Comparison of ENCODE assay signal across 1 fruit fly cellular context in genomic region chr3L:16782218-16782763, dm6.
TF ChIP-seq lines count a peak whose summit lies in the region.

No protein-coding gene starts in this region.

TF ChIP-seq in whole organism, embryonic, 481 proteins besides CTCF, POLR2A, EP300 and RAD21 (continued from another document and continues in another):
- TF ChIP-seq Max (GFP tag; optimal IDR thresholded peaks at IDR 0.05; lab: Kevin White, UChicago) (peak; percentile 71), en (GFP tag; optimal IDR thresholded peaks at IDR 0.05; lab: Kevin White, UChicago) (peak; percentile 61), caup (GFP tag; optimal IDR thresholded peaks at IDR 0.05; lab: Kevin White, UChicago; ENCODE audit: severe bottlenecking) (peak; percentile 62), CG18476 (GFP tag; optimal IDR thresholded peaks at IDR 0.05; lab: Kevin White, UChicago) (peak; percentile 54), CG13624 (GFP tag; optimal IDR thresholded peaks at IDR 0.05; lab: Kevin White, UChicago) (peak; percentile 20), CG12744 (GFP tag; optimal IDR thresholded peaks at IDR 0.05; lab: Kevin White, UChicago) (peak; percentile 46), CG4730 (GFP tag; IDR thresholded peaks at IDR 0.05; lab: Robert Waterston, UW) (peak; percentile 74), nom (GFP tag; optimal IDR thresholded peaks at IDR 0.05; lab: Kevin White, UChicago) (peak; percentile 18), Vsx1 (GFP tag; optimal IDR thresholded peaks at IDR 0.05; lab: Kevin White, UChicago) (no peak), rib (GFP tag; IDR thresholded peaks at IDR 0.05; lab: Robert Waterston, UW) (0 out of 2 replicates have a peak, but pooled peaks have one; percentile 13), CG42726 (GFP tag; IDR thresholded peaks at IDR 0.05; lab: Robert Waterston, UW; ENCODE audit: partially characterized antibody) (no peak), CkIIα-i1 (GFP tag; IDR thresholded peaks at IDR 0.05; lab: Robert Waterston, UW) (no peak), Xrp1 (GFP tag; IDR thresholded peaks at IDR 0.05; lab: Robert Waterston, UW) (peak; percentile 81), CG10267 (tag; optimal IDR thresholded peaks at IDR 0.05; lab: Kevin White, UChicago) (peak; percentile 77), Tbp (GFP tag; optimal IDR thresholded peaks at IDR 0.05; lab: Kevin White, UChicago) (no peak), CG13123 (GFP tag; optimal IDR thresholded peaks at IDR 0.05; lab: Kevin White, UChicago) (no peak), Eip74EF (GFP tag; optimal IDR thresholded peaks at IDR 0.05; lab: Kevin White, UChicago) (no peak), Six4 (GFP tag; optimal IDR thresholded peaks at IDR 0.05; lab: Kevin White, UChicago) (peak; percentile 51), CG4328 (GFP tag; optimal IDR thresholded peaks at IDR 0.05; lab: Kevin White, UChicago) (no peak), CG12155 (GFP tag; optimal IDR thresholded peaks at IDR 0.05; lab: Kevin White, UChicago) (peak; percentile 55), wek (GFP tag; optimal IDR thresholded peaks at IDR 0.05; lab: Kevin White, UChicago) (peak; percentile 5), chn (GFP tag; optimal IDR thresholded peaks at IDR 0.05; lab: Kevin White, UChicago) (peak; percentile 55), CG43689 (GFP tag; IDR thresholded peaks at IDR 0.05; lab: Robert Waterston, UW) (no peak), Meics (GFP tag; optimal IDR thresholded peaks at IDR 0.05; lab: Kevin White, UChicago) (no peak), Ada2b (GFP tag; IDR thresholded peaks at IDR 0.05; lab: Robert Waterston, UW) (peak; percentile 82), dm (GFP tag; optimal IDR thresholded peaks at IDR 0.05; lab: Kevin White, UChicago) (no peak), ind (GFP tag; optimal IDR thresholded peaks at IDR 0.05; lab: Kevin White, UChicago) (peak; percentile 74), CG15269 (tag; optimal IDR thresholded peaks at IDR 0.05; lab: Kevin White, UChicago) (no peak), tgo (GFP tag; IDR thresholded peaks at IDR 0.05; lab: Robert Waterston, UW) (peak; percentile 66; the same call in 2 of the 3 replicates), oc (tag; optimal IDR thresholded peaks at IDR 0.05; lab: Kevin White, UChicago) (no peak), CG9609 (GFP tag; optimal IDR thresholded peaks at IDR 0.05; lab: Kevin White, UChicago) (peak; percentile 36), CG13296 (GFP tag; optimal IDR thresholded peaks at IDR 0.05; lab: Kevin White, UChicago) (peak; percentile 69), YL-1 (GFP tag; optimal IDR thresholded peaks at IDR 0.05; lab: Kevin White, UChicago) (no peak), CG4282 (GFP tag; optimal IDR thresholded peaks at IDR 0.05; lab: Kevin White, UChicago) (no peak), Hr78 (GFP tag; optimal IDR thresholded peaks at IDR 0.05; lab: Kevin White, UChicago) (no peak), kah (GFP tag; optimal IDR thresholded peaks at IDR 0.05; lab: Kevin White, UChicago) (peak; percentile 14), Poxn (GFP tag; IDR thresholded peaks at IDR 0.05; lab: Robert Waterston, UW) (no peak), CG10462 (GFP tag; optimal IDR thresholded peaks at IDR 0.05; lab: Kevin White, UChicago) (peak; percentile 35), fd3F (GFP tag; optimal IDR thresholded peaks at IDR 0.05; lab: Kevin White, UChicago) (peak; percentile 49), E2f1 (GFP tag; IDR thresholded peaks at IDR 0.05; lab: Robert Waterston, UW) (peak; percentile 59; the same call in 1 of the 2 replicates), Ssrp (tag; optimal IDR thresholded peaks at IDR 0.05; lab: Kevin White, UChicago) (peak; percentile 77), CG31365 (tag; optimal IDR thresholded peaks at IDR 0.05; lab: Kevin White, UChicago) (peak; percentile 26), aop (GFP tag; IDR thresholded peaks at IDR 0.05; lab: Robert Waterston, UW) (no peak), gsb (GFP tag; IDR thresholded peaks at IDR 0.05; lab: Robert Waterston, UW) (peak; percentile 56; the same call in 1 of the 2 replicates), ase (GFP tag; IDR thresholded peaks at IDR 0.05; lab: Robert Waterston, UW) (peak; percentile 56; the same call in 2 of the 3 replicates), CG32532 (GFP tag; IDR thresholded peaks at IDR 0.05; lab: Robert Waterston, UW) (peak; percentile 64; the same call in 1 of the 2 replicates), Taf1 (GFP tag; IDR thresholded peaks at IDR 0.05; lab: Robert Waterston, UW) (peak; percentile 38; the same call in 1 of the 2 replicates), sna (GFP tag; IDR thresholded peaks at IDR 0.05; lab: Robert Waterston, UW; ENCODE audit: partially characterized antibody) (no peak), esg (GFP tag; conservative IDR thresholded peaks at IDR 0.05; lab: Robert Waterston, UW) (peak; percentile 55), CG6791 (GFP tag; IDR thresholded peaks at IDR 0.05; lab: Robert Waterston, UW; ENCODE audit: partially characterized antibody) (0 out of 3 replicates have a peak, but pooled peaks have one; percentile 25), CG9797 (GFP tag; optimal IDR thresholded peaks at IDR 0.05; lab: Kevin White, UChicago) (no peak), wdn (GFP tag; IDR thresholded peaks at IDR 0.05; lab: Robert Waterston, UW) (no peak), Myb (GFP tag; optimal IDR thresholded peaks at IDR 0.05; lab: Kevin White, UChicago) (no peak), CG13424 (tag; optimal IDR thresholded peaks at IDR 0.05; lab: Kevin White, UChicago) (peak; percentile 65), croc (GFP tag; conservative IDR thresholded peaks at IDR 0.05; lab: Robert Waterston, UW) (peak; percentile 58; the same call in 2 of the 3 replicates), sim (GFP tag; IDR thresholded peaks at IDR 0.05; lab: Robert Waterston, UW) (peak; percentile 21; the same call in 1 of the 2 replicates), Atf6 (GFP tag; IDR thresholded peaks at IDR 0.05; lab: Robert Waterston, UW) (no peak), CG6175 (GFP tag; IDR thresholded peaks at IDR 0.05; lab: Robert Waterston, UW) (no peak), gce (GFP tag; IDR thresholded peaks at IDR 0.05; lab: Robert Waterston, UW) (peak; percentile 67; the same call in 2 of the 3 replicates), ro (GFP tag; IDR thresholded peaks at IDR 0.05; lab: Robert Waterston, UW) (no peak), Aef1 (GFP tag; IDR thresholded peaks at IDR 0.05; lab: Robert Waterston, UW) (peak; percentile 55), otp (GFP tag; IDR thresholded peaks at IDR 0.05; lab: Robert Waterston, UW) (no peak), CG17568 (GFP tag; optimal IDR thresholded peaks at IDR 0.05; lab: Kevin White, UChicago) (no peak), CG10209 (GFP tag; optimal IDR thresholded peaks at IDR 0.05; lab: Kevin White, UChicago) (peak; percentile 73), CG6765 (GFP tag; optimal IDR thresholded peaks at IDR 0.05; lab: Kevin White, UChicago) (peak; percentile 52), CG13287 (GFP tag; IDR thresholded peaks at IDR 0.05; lab: Robert Waterston, UW; ENCODE audit: partially characterized antibody) (no peak), CG11504 (tag; optimal IDR thresholded peaks at IDR 0.05; lab: Kevin White, UChicago) (no peak), Deaf1 (tag; optimal IDR thresholded peaks at IDR 0.05; lab: Kevin White, UChicago) (no peak), Sin3A (optimal IDR thresholded peaks at IDR 0.05; lab: Kevin White, UChicago) (no peak), dmrt99B (tag; optimal IDR thresholded peaks at IDR 0.05; lab: Kevin White, UChicago) (no peak), CG4404 (GFP tag; IDR thresholded peaks at IDR 0.05; lab: Robert Waterston, UW) (peak; percentile 65), grau (tag; optimal IDR thresholded peaks at IDR 0.05; lab: Kevin White, UChicago) (peak; percentile 70), ci (GFP tag; IDR thresholded peaks at IDR 0.05; lab: Robert Waterston, UW) (peak; percentile 87), Fer2 (tag; optimal IDR thresholded peaks at IDR 0.05; lab: Kevin White, UChicago) (no peak), CG5180 (GFP tag; optimal IDR thresholded peaks at IDR 0.05; lab: Kevin White, UChicago) (no peak), inv (GFP tag; IDR thresholded peaks at IDR 0.05; lab: Robert Waterston, UW; ENCODE audit: partially characterized antibody) (no peak), Atf-2 (GFP tag; optimal IDR thresholded peaks at IDR 0.05; lab: Kevin White, UChicago) (peak; percentile 64), CG4617 (GFP tag; optimal IDR thresholded peaks at IDR 0.05; lab: Kevin White, UChicago; ENCODE audit: borderline replicate concordance) (no peak), sug (tag; optimal IDR thresholded peaks at IDR 0.05; lab: Kevin White, UChicago) (no peak), Sry-δ (GFP tag; optimal IDR thresholded peaks at IDR 0.05; lab: Kevin White, UChicago) (no peak), Nf-YB (GFP tag; optimal IDR thresholded peaks at IDR 0.05; lab: Kevin White, UChicago) (peak; percentile 59), Dfd (GFP tag; optimal IDR thresholded peaks at IDR 0.05; lab: Kevin White, UChicago) (no peak), CG9437 (GFP tag; optimal IDR thresholded peaks at IDR 0.05; lab: Kevin White, UChicago) (peak; percentile 27), CG11085 (GFP tag; IDR thresholded peaks at IDR 0.05; lab: Robert Waterston, UW) (0 out of 2 replicates have a peak, but pooled peaks have one; percentile 31), CG1024 (GFP tag; IDR thresholded peaks at IDR 0.05; lab: Robert Waterston, UW) (peak; percentile 58), CG1647 (GFP tag; optimal IDR thresholded peaks at IDR 0.05; lab: Kevin White, UChicago) (peak; percentile 24), peb (GFP tag; IDR thresholded peaks at IDR 0.05; lab: Robert Waterston, UW) (no peak), sqz (GFP tag; optimal IDR thresholded peaks at IDR 0.05; lab: Kevin White, UChicago) (no peak), CG12104 (GFP tag; optimal IDR thresholded peaks at IDR 0.05; lab: Kevin White, UChicago) (peak; percentile 21), CG7839 (tag; optimal IDR thresholded peaks at IDR 0.05; lab: Kevin White, UChicago) (peak; percentile 83), CG18599 (GFP tag; optimal IDR thresholded peaks at IDR 0.05; lab: Kevin White, UChicago) (no peak), ac (GFP tag; optimal IDR thresholded peaks at IDR 0.05; lab: Kevin White, UChicago) (peak; percentile 5), CG4854 (GFP tag; optimal IDR thresholded peaks at IDR 0.05; lab: Kevin White, UChicago) (peak; percentile 59), gt (GFP tag; IDR thresholded peaks at IDR 0.05; lab: Robert Waterston, UW) (no peak), Spps (tag; optimal IDR thresholded peaks at IDR 0.05; lab: Kevin White, UChicago) (peak; percentile 41), Adf1 (GFP tag; IDR thresholded peaks at IDR 0.05; lab: Robert Waterston, UW) (0 out of 2 replicates have a peak, but pooled peaks have one; percentile 16), Hmx (GFP tag; optimal IDR thresholded peaks at IDR 0.05; lab: Kevin White, UChicago) (peak; percentile 31), CG16815 (GFP tag; optimal IDR thresholded peaks at IDR 0.05; lab: Kevin White, UChicago) (peak; percentile 60), CG17612 (GFP tag; IDR thresholded peaks at IDR 0.05; lab: Robert Waterston, UW) (peak; percentile 39; the same call in 1 of the 2 replicates), CG12942 (GFP tag; optimal IDR thresholded peaks at IDR 0.05; lab: Kevin White, UChicago) (peak; percentile 16), scrt (GFP tag; optimal IDR thresholded peaks at IDR 0.05; lab: Kevin White, UChicago) (no peak), Ravus (GFP tag; IDR thresholded peaks at IDR 0.05; lab: Robert Waterston, UW) (peak; percentile 8; the same call in 1 of the 2 replicates), H15 (GFP tag; IDR thresholded peaks at IDR 0.05; lab: Robert Waterston, UW) (peak; percentile 62), Drgx (GFP tag; IDR thresholded peaks at IDR 0.05; lab: Robert Waterston, UW) (peak; percentile 71), CG14667 (GFP tag; IDR thresholded peaks at IDR 0.05; lab: Robert Waterston, UW) (peak; percentile 58; the same call in 1 of the 2 replicates), CG3838 (GFP tag; optimal IDR thresholded peaks at IDR 0.05; lab: Kevin White, UChicago) (peak; percentile 18), hkb (optimal IDR thresholded peaks at IDR 0.05; lab: Kevin White, UChicago) (no peak), hkb (GFP tag; IDR thresholded peaks at IDR 0.05; lab: Robert Waterston, UW) (peak; percentile 86), C15 (GFP tag; IDR thresholded peaks at IDR 0.05; lab: Robert Waterston, UW) (no peak), CG6654 (GFP tag; optimal IDR thresholded peaks at IDR 0.05; lab: Kevin White, UChicago) (peak; percentile 63), HLH3B (GFP tag; IDR thresholded peaks at IDR 0.05; lab: Robert Waterston, UW) (peak; percentile 81), Rx (GFP tag; IDR thresholded peaks at IDR 0.05; lab: Robert Waterston, UW) (peak; percentile 72), tna (GFP tag; IDR thresholded peaks at IDR 0.05; lab: Robert Waterston, UW; ENCODE audit: partially characterized antibody) (no peak), da (GFP tag; optimal IDR thresholded peaks at IDR 0.05; lab: Kevin White, UChicago) (no peak), lmd (GFP tag; IDR thresholded peaks at IDR 0.05; lab: Robert Waterston, UW) (peak; percentile 74), Usf (GFP tag; optimal IDR thresholded peaks at IDR 0.05; lab: Kevin White, UChicago) (no peak), CG10654 (GFP tag; optimal IDR thresholded peaks at IDR 0.05; lab: Kevin White, UChicago) (peak; percentile 48), CG18764 (GFP tag; optimal IDR thresholded peaks at IDR 0.05; lab: Kevin White, UChicago) (peak; percentile 54), CG15514 (GFP tag; optimal IDR thresholded peaks at IDR 0.05; lab: Kevin White, UChicago) (peak; percentile 21), chinmo (GFP tag; IDR thresholded peaks at IDR 0.05; lab: Robert Waterston, UW; ENCODE audit: partially characterized antibody) (no peak), klu (GFP tag; IDR thresholded peaks at IDR 0.05; lab: Robert Waterston, UW) (no peak), Awh (GFP tag; IDR thresholded peaks at IDR 0.05; lab: Robert Waterston, UW) (peak; percentile 80), dmrt11E (tag; optimal IDR thresholded peaks at IDR 0.05; lab: Kevin White, UChicago) (peak; percentile 74), kni (GFP tag; optimal IDR thresholded peaks at IDR 0.05; lab: Kevin White, UChicago) (no peak), ERR (GFP tag; optimal IDR thresholded peaks at IDR 0.05; lab: Kevin White, UChicago) (peak; percentile 65), HmgZ (tag; optimal IDR thresholded peaks at IDR 0.05; lab: Kevin White, UChicago) (peak; percentile 47), Gsc (GFP tag; IDR thresholded peaks at IDR 0.05; lab: Robert Waterston, UW) (0 out of 2 replicates have a peak, but pooled peaks have one; percentile 37), btn (GFP tag; optimal IDR thresholded peaks at IDR 0.05; lab: Kevin White, UChicago) (peak; percentile 52), h (optimal IDR thresholded peaks at IDR 0.05; lab: Kevin White, UChicago) (no peak), knrl (GFP tag; IDR thresholded peaks at IDR 0.05; lab: Robert Waterston, UW; ENCODE audit: partially characterized antibody) (no peak), crc (GFP tag; optimal IDR thresholded peaks at IDR 0.05; lab: Kevin White, UChicago) (peak; percentile 58)
